Worm (Caenorhabditis elegans) whole organism, late embryonic: ENCODE data around the gene C31C9.7.

Experiments used
- ahr-1 ChIP-seq: sonication (generic microtip); optimal IDR thresholded peaks from 2 replicates; lab custom pipeline; 2016; ENCODE audit warnings: missing genetic modification characterization, missing compliant biosample characterization
- ceh-48 ChIP-seq: sonication (generic microtip); optimal IDR thresholded peaks from 2 replicates; lab custom pipeline; 2016; ENCODE audit warnings: missing genetic modification characterization, inconsistent platforms, missing compliant biosample characterization
- ceh-9 ChIP-seq: sonication (generic microtip); optimal IDR thresholded peaks from 2 replicates; lab custom pipeline; 2016; ENCODE audit warnings: mild to moderate bottlenecking, missing genetic modification characterization, inconsistent platforms, missing compliant biosample characterization
- dmd-4 ChIP-seq: sonication (generic microtip); optimal IDR thresholded peaks from 2 replicates; lab custom pipeline; 2016; ENCODE audit warnings: borderline replicate concordance, missing genetic modification characterization, missing compliant biosample characterization
- elt-2 ChIP-seq: sonication (generic microtip); optimal IDR thresholded peaks from 2 replicates; lab custom pipeline; 2016; ENCODE audit warnings: missing genetic modification reagents, missing genetic modification characterization, missing compliant biosample characterization
- fax-1 ChIP-seq: sonication (generic microtip); optimal IDR thresholded peaks from 2 replicates; lab custom pipeline; 2016; ENCODE audit warnings: missing genotype, missing genetic modification characterization, missing compliant biosample characterization
- fkh-6 ChIP-seq: sonication (generic microtip); optimal IDR thresholded peaks from 2 replicates; lab custom pipeline; 2016; ENCODE audit warnings: missing genetic modification characterization, missing compliant biosample characterization
- hlh-6 ChIP-seq: sonication (generic microtip); optimal IDR thresholded peaks from 2 replicates; lab custom pipeline; 2016; ENCODE audit warnings: missing genotype, missing genetic modification characterization, missing compliant biosample characterization
- madf-2 ChIP-seq: sonication (generic microtip); optimal IDR thresholded peaks from 2 replicates; lab custom pipeline; 2017; ENCODE audit warnings: missing genetic modification characterization, missing compliant biosample characterization
- nfya-1 ChIP-seq: sonication (generic microtip); optimal IDR thresholded peaks from 2 replicates; lab custom pipeline; 2017; ENCODE audit warnings: missing genetic modification characterization, mild to moderate bottlenecking, missing compliant biosample characterization, antibody characterized with exemption, moderate library complexity
- npax-4 ChIP-seq: sonication (generic microtip); optimal IDR thresholded peaks from 2 replicates; lab custom pipeline; 2016; ENCODE audit warnings: missing genetic modification characterization, missing compliant biosample characterization
- pqm-1 ChIP-seq: sonication (generic microtip); optimal IDR thresholded peaks from 2 replicates; lab custom pipeline; 2016; ENCODE audit warnings: missing genetic modification characterization, missing compliant biosample characterization
- unc-55 ChIP-seq: sonication (generic microtip); optimal IDR thresholded peaks from 2 replicates; lab custom pipeline; 2017; ENCODE audit warnings: missing biosample characterization, missing genetic modification reagents, missing genetic modification characterization
- ztf-16 ChIP-seq: sonication (generic microtip); optimal IDR thresholded peaks from 2 replicates; lab custom pipeline; 2017; ENCODE audit warnings: missing genetic modification characterization, missing compliant biosample characterization

- TF ChIP-seq npax-4 (no peak), ceh-9 (no peak), madf-2 (tag; lab: Kevin White, UChicago) (no peak), elt-2 (tag; lab: Kevin White, UChicago) (no peak), unc-55 (GFP tag; lab: Kevin White, UChicago) (no peak), ceh-48 (tag; lab: Kevin White, UChicago) (no peak), pqm-1 (tag; lab: Kevin White, UChicago) (no peak), ahr-1 (no peak), nfya-1 (tag; lab: Kevin White, UChicago) (no peak), hlh-6 (tag; lab: Kevin White, UChicago) (no peak), dmd-4 (tag; lab: Kevin White, UChicago) (no peak), ztf-16 (tag; lab: Kevin White, UChicago) (no peak), fkh-6 (tag; lab: Kevin White, UChicago) (no peak), fax-1 (no peak)
These were observed 3.2 kb downstream of the C31C9.7 start for ce11 chrII:13672057-13672456.
